Fruit fly (Drosophila melanogaster) whole organism, embryonic: Measurements from ENCODE around the gene Setx.
A peak's percentile ranks its signal among the peaks of the same experiment; 100 is the strongest.

ENCODE experiments used
- Bgb ChIP-seq: fragments of 200-800 bp; sonication (Bioruptor generic); IDR thresholded peaks from 2 replicates; pipeline ENCODE4 v1.3.6; 2022; ENCODE audit warnings: missing biosample characterization, missing genetic modification characterization; ENCODE audit not compliant: partially characterized antibody
- Blimp-1 ChIP-seq: fragments of 200-800 bp; sonication (Bioruptor generic); optimal IDR thresholded peaks from 3 replicates; lab custom pipeline; 2018; ENCODE audit warnings: missing biosample characterization, missing genetic modification characterization, mild to moderate bottlenecking, moderate library complexity, missing genetic modification reagents
- CG10366 ChIP-seq: fragments of 200-800 bp; sonication (Bioruptor generic); IDR thresholded peaks from 2 replicates; pipeline ENCODE4 v1.3.6; 2022; ENCODE audit warnings: missing biosample characterization, missing genetic modification characterization
- CG10959 ChIP-seq: fragments of 200-800 bp; sonication (Bioruptor generic); IDR thresholded peaks from 2 replicates; pipeline ENCODE4 v1.3.6; 2022; ENCODE audit warnings: missing biosample characterization, missing genetic modification characterization
- CG12104 ChIP-seq: fragments of 200-800 bp; sonication (Bioruptor generic); optimal IDR thresholded peaks from 3 replicates; lab custom pipeline; 2016; ENCODE audit warnings: missing biosample characterization, missing genetic modification characterization
- CG15269 ChIP-seq: fragments of 200-800 bp; sonication (Bioruptor generic); optimal IDR thresholded peaks from 2 replicates; lab custom pipeline; 2018; ENCODE audit warnings: missing biosample characterization, mild to moderate bottlenecking, missing genetic modification characterization, moderate library complexity
- CG16779 ChIP-seq: fragments of 200-800 bp; sonication (Bioruptor generic); IDR thresholded peaks from 2 replicates; pipeline ENCODE4 v1.3.6; 2022; ENCODE audit warnings: missing biosample characterization, missing genetic modification characterization
- CG17912 ChIP-seq: fragments of 200-800 bp; sonication (Bioruptor generic); optimal IDR thresholded peaks from 2 replicates; lab custom pipeline; 2018; ENCODE audit warnings: missing biosample characterization, mild to moderate bottlenecking, missing genetic modification characterization
- CG18764 ChIP-seq: fragments of 200-800 bp; sonication (Bioruptor generic); optimal IDR thresholded peaks from 3 replicates; lab custom pipeline; 2016; ENCODE audit warnings: missing biosample characterization, missing genetic modification characterization
- CG2202 ChIP-seq: fragments of 200-800 bp; sonication (Bioruptor generic); optimal IDR thresholded peaks from 2 replicates; lab custom pipeline; 2018; ENCODE audit warnings: missing biosample characterization, mild to moderate bottlenecking, missing genetic modification characterization
- CG32772 ChIP-seq: fragments of 200-800 bp; sonication (Bioruptor generic); IDR thresholded peaks from 2 replicates; pipeline ENCODE4 v1.3.6; 2022; ENCODE audit warnings: missing biosample characterization, missing genetic modification characterization
- CG33213 ChIP-seq: fragments of 200-800 bp; sonication (Bioruptor generic); optimal IDR thresholded peaks from 3 replicates; lab custom pipeline; 2016; ENCODE audit warnings: missing biosample characterization, missing genetic modification characterization
- CG42726 ChIP-seq: fragments of 200-800 bp; sonication (Bioruptor generic); IDR thresholded peaks from 2 replicates; pipeline ENCODE4 v1.3.6; 2022; ENCODE audit warnings: missing biosample characterization, missing genetic modification characterization; ENCODE audit not compliant: partially characterized antibody
- CG43689 ChIP-seq: fragments of 200-800 bp; sonication (Bioruptor generic); IDR thresholded peaks from 2 replicates; pipeline ENCODE4 v1.3.6; 2022; ENCODE audit warnings: missing biosample characterization, missing genetic modification characterization
- CG4404 ChIP-seq: fragments of 200-800 bp; sonication (Bioruptor generic); IDR thresholded peaks from 2 replicates; pipeline ENCODE4 v1.3.6; 2022; ENCODE audit warnings: missing biosample characterization, missing genetic modification characterization
- CG6765 ChIP-seq: fragments of 200-800 bp; sonication (Bioruptor generic); optimal IDR thresholded peaks from 3 replicates; lab custom pipeline; 2017; ENCODE audit warnings: missing biosample characterization, mild to moderate bottlenecking, missing genetic modification characterization
- D ChIP-seq, 2 experiments: fragments of 200-800 bp in 1 of 2; fragments of >200 bp in 1 of 2; sonication (Bioruptor generic) in 1 of 2; optimal IDR thresholded peaks; 2 replicates in 1 of 2; 3 replicates in 1 of 2; lab custom pipeline; 2017; ENCODE audit warnings: mild to moderate bottlenecking in 1 of 2, missing biosample characterization in 1 of 2, missing genetic modification characterization in 1 of 2, missing genetic modification reagents in 1 of 2
- D19A ChIP-seq: fragments of 200-800 bp; optimal IDR thresholded peaks from 3 replicates; lab custom pipeline; 2019; ENCODE audit warnings: missing biosample characterization, mild to moderate bottlenecking, missing genetic modification characterization, moderate library complexity
- Deaf1 ChIP-seq: fragments of 200-800 bp; optimal IDR thresholded peaks from 3 replicates; lab custom pipeline; 2019; ENCODE audit warnings: missing biosample characterization, mild to moderate bottlenecking, missing genetic modification characterization, moderate library complexity
- Dfd ChIP-seq, 2 experiments: fragments of >200 bp; optimal IDR thresholded peaks; 2 replicates each; lab custom pipeline; 2017; ENCODE audit warnings: missing biosample characterization in 2 of 2, missing genetic modification characterization in 2 of 2
- E2f1 ChIP-seq: fragments of 200-800 bp; sonication (Bioruptor generic); IDR thresholded peaks from 2 replicates; pipeline ENCODE4 v1.3.6; 2022; ENCODE audit warnings: missing biosample characterization, missing genetic modification characterization
- Fer2 ChIP-seq: fragments of 200-800 bp; sonication (Bioruptor generic); optimal IDR thresholded peaks from 2 replicates; lab custom pipeline; 2018; ENCODE audit warnings: missing biosample characterization, mild to moderate bottlenecking, missing genetic modification characterization, moderate library complexity
- Hr39 ChIP-seq: fragments of >200 bp; optimal IDR thresholded peaks from 2 replicates; lab custom pipeline; 2017
- Jarid2 ChIP-seq: fragments of 200-800 bp; sonication (Bioruptor generic); optimal IDR thresholded peaks from 3 replicates; lab custom pipeline; 2017; ENCODE audit warnings: mild to moderate bottlenecking, missing biosample characterization, missing genetic modification reagents, missing genetic modification characterization
- MTF-1 ChIP-seq: fragments of 200-800 bp; sonication (Bioruptor generic); optimal IDR thresholded peaks from 2 replicates; lab custom pipeline; 2018; ENCODE audit warnings: missing biosample characterization, mild to moderate bottlenecking, missing genetic modification characterization, borderline replicate concordance
- Max ChIP-seq: fragments of 200-800 bp; sonication (Bioruptor generic); optimal IDR thresholded peaks from 2 replicates; lab custom pipeline; 2016; ENCODE audit warnings: missing biosample characterization, mild to moderate bottlenecking, missing genetic modification characterization
- Oaz ChIP-seq: fragments of 200-800 bp; sonication (Bioruptor generic); IDR thresholded peaks from 2 replicates; pipeline ENCODE4 v1.3.6; 2022; ENCODE audit warnings: missing biosample characterization, missing genetic modification characterization
- Ssrp ChIP-seq: fragments of 200-800 bp; sonication (Bioruptor generic); optimal IDR thresholded peaks from 2 replicates; lab custom pipeline; 2018; ENCODE audit warnings: missing biosample characterization, mild to moderate bottlenecking, missing genetic modification characterization, moderate library complexity
- Tbp ChIP-seq: fragments of >200 bp; optimal IDR thresholded peaks from 2 replicates; lab custom pipeline; 2018; ENCODE audit warnings: missing biosample characterization, missing genetic modification characterization
- Trl ChIP-seq, 3 experiments: fragments of >200 bp in 2 of 3; fragments of 200-800 bp in 1 of 3; sonication (Bioruptor generic) in 1 of 3; optimal IDR thresholded peaks; 2 replicates in 1 of 3; 3 replicates in 2 of 3; lab custom pipeline; 2016 to 2017; ENCODE audit warnings: missing biosample characterization in 1 of 3, missing genetic modification characterization in 1 of 3
- ara ChIP-seq: fragments of 200-800 bp; sonication (Bioruptor generic); IDR thresholded peaks from 2 replicates; pipeline ENCODE4 v1.3.6; 2022; ENCODE audit warnings: missing biosample characterization, missing genetic modification characterization
- bbx ChIP-seq: fragments of 200-800 bp; sonication (Bioruptor generic); IDR thresholded peaks from 2 replicates; pipeline ENCODE4 v1.3.6; 2022; ENCODE audit warnings: missing biosample characterization, missing genetic modification characterization; ENCODE audit not compliant: partially characterized antibody
- bsh ChIP-seq, 2 experiments: fragments of 200-800 bp; sonication (Bioruptor generic); optimal IDR thresholded peaks; 2 replicates each; lab custom pipeline; 2017 to 2018; ENCODE audit warnings: mild to moderate bottlenecking in 2 of 2, missing biosample characterization in 2 of 2, missing genetic modification characterization in 2 of 2, moderate library complexity in 1 of 2
- chif ChIP-seq, 2 experiments: fragments of 200-800 bp; sonication (Bioruptor generic); optimal IDR thresholded peaks; 3 replicates each; lab custom pipeline; 2016; ENCODE audit warnings: missing biosample characterization in 2 of 2, missing genetic modification characterization in 2 of 2
- ems ChIP-seq: fragments of 200-800 bp; sonication (Bioruptor generic); optimal IDR thresholded peaks from 3 replicates; lab custom pipeline; 2016; ENCODE audit warnings: missing biosample characterization, missing genetic modification characterization
- eve ChIP-seq, 2 experiments: fragments of >200 bp; optimal IDR thresholded peaks; 2 replicates each; lab custom pipeline; 2017; ENCODE audit warnings: missing biosample characterization in 2 of 2, missing genetic modification characterization in 2 of 2
- eyg ChIP-seq: fragments of 200-800 bp; sonication (Bioruptor generic); optimal IDR thresholded peaks from 3 replicates; lab custom pipeline; 2016; ENCODE audit warnings: missing biosample characterization, missing genetic modification characterization
- hkb ChIP-seq, 2 experiments: fragments of 200-800 bp in 1 of 2; fragments of >200 bp in 1 of 2; sonication (Bioruptor generic) in 1 of 2; IDR thresholded peaks in 1 of 2; optimal IDR thresholded peaks in 1 of 2; 2 replicates each; pipeline versions ENCODE4 v1.3.6 to Lab custom; 2017 to 2022; ENCODE audit warnings: missing biosample characterization in 1 of 2, missing genetic modification characterization in 1 of 2
- insv ChIP-seq, 2 experiments: fragments of 200-800 bp; sonication (Bioruptor generic); optimal IDR thresholded peaks; 3 replicates each; lab custom pipeline; 2016 to 2018; ENCODE audit warnings: missing biosample characterization in 2 of 2, missing genetic modification characterization in 2 of 2
- lilli ChIP-seq: fragments of 200-800 bp; sonication (Bioruptor generic); optimal IDR thresholded peaks from 3 replicates; lab custom pipeline; 2016; ENCODE audit warnings: missing biosample characterization, missing genetic modification characterization
- mam ChIP-seq: fragments of 200-800 bp; sonication (Bioruptor generic); optimal IDR thresholded peaks from 3 replicates; lab custom pipeline; 2016; ENCODE audit warnings: missing biosample characterization, missing genetic modification characterization
- odd ChIP-seq: fragments of 200-800 bp; sonication (Bioruptor generic); optimal IDR thresholded peaks from 2 replicates; lab custom pipeline; 2017; ENCODE audit warnings: missing biosample characterization, mild to moderate bottlenecking, missing genetic modification characterization
- pan ChIP-seq, 4 experiments: fragments of >200 bp in 3 of 4; fragments of 200-800 bp in 1 of 4; sonication (Bioruptor generic) in 1 of 4; optimal IDR thresholded peaks in 3 of 4; IDR thresholded peaks in 1 of 4; 2 replicates each; pipeline versions ENCODE4 v1.3.6 to Lab custom; 2017 to 2022; ENCODE audit warnings: missing biosample characterization in 2 of 4, missing genetic modification characterization in 2 of 4, mixed read lengths in 1 of 4
- schlank ChIP-seq: fragments of 200-800 bp; sonication (Bioruptor generic); optimal IDR thresholded peaks from 2 replicates; lab custom pipeline; 2018; ENCODE audit warnings: missing biosample characterization, mild to moderate bottlenecking, missing genetic modification characterization
- sens-2 ChIP-seq: fragments of 200-800 bp; sonication (Bioruptor generic); IDR thresholded peaks from 2 replicates; pipeline ENCODE4 v1.3.6; 2022; ENCODE audit warnings: missing biosample characterization, missing genetic modification characterization
- stwl ChIP-seq: fragments of 200-800 bp; sonication (Bioruptor generic); optimal IDR thresholded peaks from 3 replicates; lab custom pipeline; 2018; ENCODE audit warnings: missing biosample characterization, mild to moderate bottlenecking, missing genetic modification characterization, moderate library complexity
- ttk ChIP-seq: fragments of 200-800 bp; sonication (Bioruptor generic); IDR thresholded peaks from 2 replicates; pipeline ENCODE4 v2.1.2; 2022; ENCODE audit warnings: missing biosample characterization, missing genetic modification characterization
- wor ChIP-seq: fragments of 200-800 bp; sonication (Bioruptor generic); IDR thresholded peaks from 2 replicates; pipeline ENCODE4 v1.3.6; 2022; ENCODE audit warnings: missing biosample characterization, missing genetic modification characterization
- yki ChIP-seq: fragments of >200 bp; optimal IDR thresholded peaks from 3 replicates; lab custom pipeline; 2018

Setx gene

dm6 chr3L:8137448-8137906 is at the start of gene Setx, which contains the start of gene mus301 (continued):
- TF ChIP-seq eyg (GFP tag; lab: Kevin White, UChicago) (no peak), bbx (no peak), mam (GFP tag; lab: Kevin White, UChicago) (peak; percentile 87), Trl (optimal IDR thresholded peaks at IDR 0.05; lab: Kevin White, UChicago) (no peak), Trl (GFP tag; optimal IDR thresholded peaks at IDR 0.05; lab: Kevin White, UChicago) (peak; percentile 89), eve (GFP tag; optimal IDR thresholded peaks at IDR 0.05; lab: Kevin White, UChicago) (no peak), CG16779 (GFP tag; lab: Robert Waterston, UW) (no peak), CG17912 (GFP tag; lab: Kevin White, UChicago) (peak; percentile 19), Dfd (GFP tag; optimal IDR thresholded peaks at IDR 0.05; lab: Kevin White, UChicago) (no peak), CG33213 (peak; percentile 90), MTF-1 (GFP tag; lab: Kevin White, UChicago) (no peak), yki (lab: Kevin White, UChicago) (no peak), CG10366 (peak; percentile 65), CG6765 (GFP tag; lab: Kevin White, UChicago) (no peak), CG43689 (no peak), E2f1 (GFP tag; lab: Robert Waterston, UW) (peak; percentile 79), lilli (peak; percentile 92), schlank (tag; lab: Kevin White, UChicago) (peak; percentile 23), Blimp-1 (no peak), D (optimal IDR thresholded peaks at IDR 0.05; lab: Kevin White, UChicago) (no peak), D (GFP tag; optimal IDR thresholded peaks at IDR 0.05; lab: Kevin White, UChicago) (no peak), Deaf1 (tag; lab: Kevin White, UChicago) (no peak), bsh (GFP tag; optimal IDR thresholded peaks at IDR 0.05; lab: Kevin White, UChicago) (peak in 1 of 2 experiments; percentile 71), CG18764 (GFP tag; lab: Kevin White, UChicago) (peak; percentile 79), Bgb (GFP tag; lab: Robert Waterston, UW) (no peak), hkb (optimal IDR thresholded peaks at IDR 0.05; lab: Kevin White, UChicago) (peak; percentile 92), hkb (GFP tag; IDR thresholded peaks at IDR 0.05; lab: Robert Waterston, UW) (peak; percentile 54; the same call in 1 of the 2 replicates), D19A (tag; lab: Kevin White, UChicago) (no peak), Ssrp (peak; percentile 72), insv (GFP tag; optimal IDR thresholded peaks at IDR 0.05; lab: Kevin White, UChicago) (peak in 1 of 2 experiments; percentile 51), CG10959 (GFP tag; lab: Robert Waterston, UW) (peak; percentile 48; the same call in 1 of the 2 replicates), Tbp (no peak), CG2202 (tag; lab: Kevin White, UChicago) (peak; percentile 49), Hr39 (no peak), ttk (GFP tag; lab: Robert Waterston, UW) (peak; percentile 54; the same call in 1 of the 2 replicates), ems (GFP tag; lab: Kevin White, UChicago) (peak; percentile 87), Jarid2 (no peak), Fer2 (tag; lab: Kevin White, UChicago) (peak; percentile 52), Max (peak; percentile 91), CG32772 (GFP tag; lab: Robert Waterston, UW) (peak; percentile 66), wor (GFP tag; lab: Robert Waterston, UW) (no peak), CG4404 (GFP tag; lab: Robert Waterston, UW) (peak; percentile 75), pan (optimal IDR thresholded peaks at IDR 0.05; lab: Kevin White, UChicago) (no peak), pan (GFP tag; optimal IDR thresholded peaks at IDR 0.05 in 1 of 2, IDR thresholded peaks at IDR 0.05 in 1 of 2) (peak in 1 of 2 experiments; percentile 61), stwl (tag; lab: Kevin White, UChicago) (peak; percentile 78), chif (GFP tag; optimal IDR thresholded peaks at IDR 0.05; lab: Kevin White, UChicago) (peak; percentile 61 to 86), ara (GFP tag; lab: Robert Waterston, UW) (peak; percentile 59; the same call in 1 of the 2 replicates), odd (GFP tag; lab: Kevin White, UChicago) (no peak), Oaz (GFP tag; lab: Robert Waterston, UW) (0 out of 2 replicates have a peak, but pooled peaks have one; percentile 20), sens-2 (no peak; the same call in 1 of the 2 replicates), CG12104 (GFP tag; lab: Kevin White, UChicago) (peak; percentile 66), CG15269 (tag; lab: Kevin White, UChicago) (no peak), CG42726 (no peak)
